Fruit fly (Drosophila melanogaster): Measurements from ENCODE around the gene Pc.

Gene Pc

DNA sequence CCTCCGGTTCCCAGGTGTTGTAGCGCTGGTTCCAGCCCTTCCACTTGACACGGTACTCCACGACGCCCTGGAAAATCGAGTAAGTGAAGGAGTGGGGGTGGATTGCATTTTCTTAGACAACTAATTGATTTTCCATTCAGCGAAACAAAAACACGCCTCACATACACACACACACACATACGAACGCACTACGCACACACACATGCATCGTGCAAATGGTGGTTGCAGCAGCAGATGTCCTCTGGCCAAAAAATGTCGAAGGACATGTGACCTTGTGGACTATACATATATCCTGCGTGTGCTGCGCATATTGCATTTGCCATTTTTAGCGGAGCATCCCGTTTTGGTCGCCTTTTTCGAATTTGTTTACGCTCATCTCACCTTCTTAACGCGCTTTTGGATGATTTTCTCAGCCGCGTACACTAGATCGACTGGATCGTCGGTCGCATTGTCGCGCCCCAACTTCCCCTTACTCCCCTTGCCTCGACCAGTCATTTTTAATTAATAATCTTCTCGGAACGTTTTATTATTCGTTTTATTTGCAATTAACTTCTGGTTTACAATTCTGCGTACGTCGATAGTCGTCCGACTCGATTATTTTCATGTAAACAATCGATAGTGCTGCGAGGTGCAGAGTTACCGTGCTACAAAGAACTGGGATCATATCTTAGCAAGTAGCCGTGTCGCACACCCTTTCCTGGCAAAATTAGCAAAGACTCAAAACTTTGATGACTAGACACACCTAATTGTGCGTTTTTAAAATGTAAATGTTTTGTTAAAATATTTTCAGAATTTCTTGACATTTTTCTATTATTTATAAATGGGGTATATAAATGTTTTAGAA, at the start of gene Pc:
TSS of gene Pc (minus strand) at position 605 of the 844 bp plus-strand sequence.
- TF ChIP-seq CG8478 (optimal IDR thresholded peaks at IDR 0.05) (no peak), pan (optimal IDR thresholded peaks at IDR 0.05) (no peak), Dll (optimal IDR thresholded peaks at IDR 0.05) (no peak)

DNA sequence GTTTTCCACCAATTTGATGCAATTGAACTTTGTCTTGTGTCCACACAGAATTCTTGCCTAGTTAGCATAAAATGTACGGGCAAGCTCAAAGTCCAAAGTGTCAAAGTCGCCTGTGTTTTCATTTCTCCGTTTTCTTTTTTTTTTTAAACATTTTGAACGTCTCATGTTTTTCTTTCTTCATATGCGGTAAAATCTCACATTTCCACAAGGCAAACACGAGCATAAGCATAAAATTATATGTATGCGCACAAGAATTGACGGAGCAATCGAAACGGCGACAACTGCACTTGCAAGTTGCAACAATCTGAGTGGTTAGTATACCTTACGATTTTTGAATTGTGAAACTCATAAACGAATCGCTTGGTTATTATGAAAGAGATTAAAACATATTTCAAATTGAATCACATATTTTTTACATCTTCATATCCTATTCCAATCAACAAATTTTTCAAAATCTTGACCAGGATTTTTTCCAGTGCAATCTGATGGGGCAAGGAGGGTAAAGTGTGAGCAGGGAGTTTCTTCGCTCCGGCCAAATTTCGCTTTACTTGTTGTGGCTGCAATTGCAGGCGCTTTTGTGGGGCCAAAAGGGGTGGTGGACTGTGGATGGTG, 46.2 kb upstream of the Pc start:
- TF ChIP-seq pan (optimal IDR thresholded peaks at IDR 0.05): no peak

dm6 chr3L:21359879-21360278, 42.1 kb upstream of the Pc start, which contains the start of gene CG32440:
CG32440 (plus strand) TSS chr3L:21360179.
- TF ChIP-seq CG8478 (optimal IDR thresholded peaks at IDR 0.05): no peak
- TF ChIP-seq psq (optimal IDR thresholded peaks at IDR 0.05): no peak
- no peak for TF ChIP-seq Dll (optimal IDR thresholded peaks at IDR 0.05)
- TF ChIP-seq pan (optimal IDR thresholded peaks at IDR 0.05): no peak
- no peak for TF ChIP-seq EcR (GFP tag; optimal IDR thresholded peaks at IDR 0.05)
- TF ChIP-seq usp (GFP tag; optimal IDR thresholded peaks at IDR 0.05): no peak

- TF ChIP-seq Dll (optimal IDR thresholded peaks at IDR 0.05): no peak
- TF ChIP-seq psq (optimal IDR thresholded peaks at IDR 0.05): no peak
These were observed 39.6 kb upstream of the Pc start, which contains the start of gene CG32437 for dm6 chr3L:21357383-21357782. CG32437 (plus strand) TSS chr3L:21357683.

DNA sequence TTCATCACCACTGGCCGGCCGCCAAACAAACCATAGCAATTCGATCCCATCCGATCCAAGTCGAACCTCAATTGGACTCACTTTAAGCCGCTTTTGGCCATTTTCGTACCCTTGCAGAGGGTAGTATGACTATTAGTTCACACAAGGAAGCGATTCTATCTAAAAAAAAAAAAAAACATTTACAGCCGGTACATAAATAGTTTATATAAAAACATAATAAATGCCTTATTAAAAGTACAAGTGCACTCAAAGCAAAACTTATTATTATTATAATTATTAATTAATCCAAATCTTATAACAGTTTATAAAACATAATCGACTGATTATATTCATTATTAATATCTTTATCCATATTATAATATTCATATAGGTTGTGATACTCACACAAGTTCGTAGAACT, 38.6 kb upstream of the Pc start, which contains the start of gene CG12971:
TSS of gene CG12971 (minus strand) at position 101 of the 400 bp plus-strand sequence.
- TF ChIP-seq EcR (GFP tag; optimal IDR thresholded peaks at IDR 0.05) (no peak), usp (GFP tag; optimal IDR thresholded peaks at IDR 0.05) (no peak), pan (optimal IDR thresholded peaks at IDR 0.05) (no peak), Dll (optimal IDR thresholded peaks at IDR 0.05) (no peak), psq (optimal IDR thresholded peaks at IDR 0.05) (no peak), CG8478 (optimal IDR thresholded peaks at IDR 0.05) (no peak)

DNA sequence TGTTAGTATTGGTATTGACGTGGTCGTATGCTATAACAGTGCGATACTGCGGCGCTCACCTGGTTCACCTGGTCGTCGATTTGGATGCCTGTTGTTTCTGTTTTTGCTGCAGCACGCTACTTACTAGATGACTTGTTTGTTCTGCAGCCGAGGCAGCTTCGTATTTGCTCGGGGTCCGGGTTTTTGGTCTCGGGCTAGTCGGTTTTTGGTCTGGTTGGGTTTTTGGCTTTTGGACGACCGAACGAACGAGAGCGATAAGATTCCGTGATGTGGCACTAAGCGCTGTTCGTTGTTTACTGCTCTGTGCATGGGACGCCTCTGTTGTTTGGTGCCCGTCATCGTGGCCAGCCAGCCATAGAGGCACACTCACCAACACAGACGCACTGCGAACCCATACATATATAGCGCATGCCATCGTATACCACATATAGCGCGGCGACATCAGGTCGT, 31.2 kb upstream of the Pc start, which contains the start of gene ebd2:
TSS of gene ebd2 (minus strand) at position 306 of the 450 bp plus-strand sequence.
- no peak for TF ChIP-seq CG8478 (optimal IDR thresholded peaks at IDR 0.05)
- no peak for TF ChIP-seq psq (optimal IDR thresholded peaks at IDR 0.05)
- TF ChIP-seq pan (optimal IDR thresholded peaks at IDR 0.05): no peak
- TF ChIP-seq EcR (GFP tag; optimal IDR thresholded peaks at IDR 0.05): no peak
- no peak for TF ChIP-seq usp (GFP tag; optimal IDR thresholded peaks at IDR 0.05)
- TF ChIP-seq Dll (optimal IDR thresholded peaks at IDR 0.05): no peak

DNA sequence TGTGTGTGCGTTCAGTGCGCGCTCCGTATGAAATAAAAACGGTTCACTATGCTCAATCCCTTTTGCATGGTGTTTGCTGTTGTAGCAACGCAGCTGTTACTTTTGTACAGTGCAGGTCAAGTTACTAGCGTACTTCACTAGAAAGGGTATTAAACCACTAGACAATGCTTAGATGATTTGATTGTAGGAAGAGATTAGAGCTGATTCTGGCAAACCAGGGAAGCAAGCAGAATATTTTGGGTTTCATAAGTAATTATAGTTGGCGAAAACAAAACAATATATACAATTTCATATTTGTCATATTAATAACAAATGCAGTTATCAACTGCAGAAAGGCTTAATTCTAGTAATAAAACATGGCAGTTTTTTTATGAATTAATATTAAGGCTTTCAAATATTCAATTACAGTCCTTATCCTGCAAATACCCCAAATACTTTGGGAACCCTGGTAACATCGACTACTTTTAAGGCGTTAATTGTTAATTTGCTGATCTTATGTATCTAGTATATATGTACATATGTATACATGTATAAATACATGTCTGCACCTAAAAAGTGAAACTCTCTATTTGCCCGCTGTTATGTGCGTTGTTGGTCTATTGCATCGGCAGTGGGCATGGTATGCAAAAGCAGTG, 29.5 kb upstream of the Pc start:
- no peak for TF ChIP-seq CG8478 (optimal IDR thresholded peaks at IDR 0.05)
- no peak for TF ChIP-seq pan (optimal IDR thresholded peaks at IDR 0.05)
- no peak for TF ChIP-seq Dll (optimal IDR thresholded peaks at IDR 0.05)
- TF ChIP-seq usp (GFP tag; optimal IDR thresholded peaks at IDR 0.05): no peak
- TF ChIP-seq EcR (GFP tag; optimal IDR thresholded peaks at IDR 0.05): no peak
- no peak for TF ChIP-seq psq (optimal IDR thresholded peaks at IDR 0.05)

dm6 chr3L:21346463-21347196, 28.8 kb upstream of the Pc start:
- TF ChIP-seq pan (optimal IDR thresholded peaks at IDR 0.05) (no peak), usp (GFP tag; optimal IDR thresholded peaks at IDR 0.05) (no peak), EcR (GFP tag; optimal IDR thresholded peaks at IDR 0.05) (no peak), Dll (optimal IDR thresholded peaks at IDR 0.05) (no peak), psq (optimal IDR thresholded peaks at IDR 0.05) (no peak)

DNA sequence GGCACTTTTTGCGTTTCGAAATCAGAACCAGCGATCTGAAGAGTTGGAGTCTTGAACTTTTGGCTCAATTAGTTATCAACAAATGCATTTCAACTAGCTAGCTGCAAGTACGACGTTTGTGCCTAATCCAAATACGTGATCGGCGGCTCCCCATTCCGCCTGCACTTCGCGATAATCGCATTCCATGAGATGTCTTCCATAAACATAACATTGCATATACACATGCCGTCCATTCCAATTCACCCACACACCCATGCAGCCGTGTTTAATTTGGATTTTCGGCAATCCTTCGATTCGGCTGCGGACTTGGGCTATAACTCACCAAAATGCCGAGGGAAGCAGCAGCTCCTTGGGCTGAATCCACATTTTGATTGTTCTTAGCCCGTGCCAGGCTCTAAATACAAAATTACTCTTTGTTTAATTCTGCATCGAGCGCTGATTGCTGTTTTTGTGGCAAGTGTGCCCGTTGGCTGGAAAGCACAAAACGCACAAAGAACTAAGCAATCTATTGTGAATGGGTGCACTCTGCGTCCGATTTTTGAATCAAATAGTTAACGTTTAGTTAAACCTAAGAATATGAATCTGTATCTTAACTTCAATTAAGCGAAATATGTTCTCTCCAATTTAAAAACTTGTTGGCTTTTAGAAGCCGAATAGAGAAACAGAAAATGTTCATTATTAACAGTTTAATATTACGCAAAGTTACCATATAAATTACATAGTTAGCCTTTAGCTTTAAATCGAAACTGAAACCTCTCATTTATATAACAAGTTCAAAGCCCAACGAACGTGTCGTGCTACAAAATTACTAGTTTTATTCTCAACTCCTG, 25.6 kb upstream of the Pc start, which contains the start of the genes Tbc1d8-9 and CG32436:
TSS of gene Tbc1d8-9 (minus strand) at position 463 of the 830 bp plus-strand sequence.
TSS of gene CG32436 (plus strand) at position 780 of the 830 bp plus-strand sequence.
- TF ChIP-seq Dll (optimal IDR thresholded peaks at IDR 0.05): no peak
- TF ChIP-seq psq (optimal IDR thresholded peaks at IDR 0.05): no peak
- TF ChIP-seq CG8478 (optimal IDR thresholded peaks at IDR 0.05): no peak
- TF ChIP-seq EcR (GFP tag; optimal IDR thresholded peaks at IDR 0.05): no peak
- no peak for TF ChIP-seq usp (GFP tag; optimal IDR thresholded peaks at IDR 0.05)

DNA sequence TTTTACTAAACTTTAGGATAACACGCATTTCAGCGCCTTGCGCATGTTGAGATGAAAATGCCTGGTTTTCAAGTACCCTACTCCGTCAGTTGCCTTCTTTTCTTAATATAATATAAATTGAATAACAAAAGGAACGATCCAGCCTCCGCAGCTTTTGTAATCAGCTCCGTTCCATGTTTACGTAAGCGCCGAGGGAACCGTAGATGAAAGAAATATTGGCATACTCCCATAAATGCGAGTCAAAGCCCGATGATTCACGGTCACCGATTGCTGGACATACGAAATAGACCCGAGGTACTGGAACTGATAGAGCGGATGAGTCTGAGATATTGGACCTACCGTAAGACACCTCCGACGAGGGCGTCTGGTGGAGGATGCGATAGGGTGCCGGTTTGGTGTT, 24.8 kb upstream of the Pc start:
- TF ChIP-seq usp (GFP tag; optimal IDR thresholded peaks at IDR 0.05): no peak
- TF ChIP-seq Dll (optimal IDR thresholded peaks at IDR 0.05): no peak
- TF ChIP-seq EcR (GFP tag; optimal IDR thresholded peaks at IDR 0.05): no peak
- TF ChIP-seq psq (optimal IDR thresholded peaks at IDR 0.05): no peak
- no peak for TF ChIP-seq pan (optimal IDR thresholded peaks at IDR 0.05)

All from whole organism.